Fruit fly (Drosophila melanogaster): ENCODE data around the gene Rack1.

DNA sequence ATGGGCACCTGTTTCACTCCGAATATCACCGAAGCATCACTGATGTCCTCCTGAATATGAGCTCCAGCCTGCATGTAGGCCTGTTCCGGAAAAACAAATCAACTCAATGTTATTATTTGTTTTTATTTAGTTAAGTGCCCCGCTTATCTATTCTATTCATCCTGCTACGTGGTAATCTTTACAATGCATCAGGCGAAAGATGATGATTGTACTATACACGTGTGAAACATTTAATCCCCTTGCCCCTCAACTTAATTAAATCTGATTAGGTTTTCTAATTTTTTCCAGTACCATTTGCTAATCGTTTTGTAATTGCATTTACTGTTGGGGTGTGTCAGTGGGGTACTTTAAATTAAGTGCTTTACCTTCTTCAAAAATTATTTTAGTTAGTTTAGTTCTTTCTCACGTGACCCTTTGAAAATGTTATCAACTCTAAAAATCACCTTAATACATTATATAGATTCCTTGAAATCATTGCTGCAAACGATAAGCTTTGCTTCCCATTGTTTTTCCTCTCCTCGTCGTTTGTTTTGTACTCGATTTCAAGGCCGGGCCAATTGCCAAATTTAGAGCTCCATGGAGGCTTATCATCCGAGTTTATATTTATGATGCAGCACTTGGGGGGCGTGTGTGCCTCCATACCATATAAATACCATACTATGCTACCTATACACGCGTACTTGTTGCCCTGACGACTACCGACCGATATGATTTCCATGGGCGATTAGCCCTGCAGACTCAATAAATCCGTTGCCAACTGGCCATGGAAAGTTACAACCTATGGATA lies 32.2 kb downstream of the Rack1 start:
- TF ChIP-seq pad (GFP tag; optimal IDR thresholded peaks at IDR 0.05) (no peak), CG7101 (tag; optimal IDR thresholded peaks at IDR 0.05) (no peak), Clk (GFP tag; optimal IDR thresholded peaks at IDR 0.05) (no peak), bab1 (GFP tag; optimal IDR thresholded peaks at IDR 0.05) (no peak), cic (GFP tag; optimal IDR thresholded peaks at IDR 0.05) (peak; percentile 89), cnc (optimal IDR thresholded peaks at IDR 0.05) (no peak), ovo (GFP tag; optimal IDR thresholded peaks at IDR 0.05) (no peak), Hr96 (GFP tag; optimal IDR thresholded peaks at IDR 0.05) (no peak), CG1620 (GFP tag; optimal IDR thresholded peaks at IDR 0.05) (no peak), CG5204 (GFP tag; optimal IDR thresholded peaks at IDR 0.05) (no peak), tj (GFP tag; optimal IDR thresholded peaks at IDR 0.05) (no peak), CG33017 (tag; optimal IDR thresholded peaks at IDR 0.05) (no peak), Crg-1 (GFP tag; optimal IDR thresholded peaks at IDR 0.05) (no peak), toe (GFP tag; optimal IDR thresholded peaks at IDR 0.05) (no peak)

Data from whole organism, adult.